Fruit fly (Drosophila melanogaster) whole organism, prepupa: ENCODE measurements around the gene MED15.

ENCODE experiments used
- CG10631 ChIP-seq: fragments of 200-800 bp; sonication (Bioruptor generic); optimal IDR thresholded peaks from 2 replicates; lab custom pipeline; 2016; ENCODE audit warnings: missing biosample characterization, missing genetic modification characterization
- CG10669 ChIP-seq: fragments of 200-800 bp; sonication (Bioruptor generic); optimal IDR thresholded peaks from 3 replicates; lab custom pipeline; 2018; ENCODE audit warnings: missing biosample characterization, mild to moderate bottlenecking, missing genetic modification characterization, moderate library complexity
- CG11762 ChIP-seq: fragments of 200-800 bp; sonication (Bioruptor generic); optimal IDR thresholded peaks from 3 replicates; lab custom pipeline; 2016; ENCODE audit warnings: missing biosample characterization, missing genetic modification characterization; ENCODE audit not compliant: insufficient read depth
- CG11902 ChIP-seq: fragments of 200-800 bp; sonication (Bioruptor generic); optimal IDR thresholded peaks from 3 replicates; lab custom pipeline; 2016; ENCODE audit warnings: missing biosample characterization, missing genetic modification characterization
- CG15336 ChIP-seq: fragments of 200-800 bp; sonication (Bioruptor generic); IDR thresholded peaks from 2 replicates; pipeline ENCODE4 v1.3.6; 2022; ENCODE audit warnings: missing biosample characterization, missing genetic modification characterization
- CG1621 ChIP-seq: fragments of 200-800 bp; sonication (Bioruptor generic); optimal IDR thresholded peaks from 3 replicates; lab custom pipeline; 2018; ENCODE audit warnings: missing biosample characterization, mild to moderate bottlenecking, missing genetic modification characterization
- CG16779 ChIP-seq: fragments of 200-800 bp; sonication (Bioruptor generic); optimal IDR thresholded peaks from 3 replicates; lab custom pipeline; 2017; ENCODE audit warnings: missing biosample characterization, mild to moderate bottlenecking, missing genetic modification characterization
- CG3032 ChIP-seq: fragments of 200-800 bp; optimal IDR thresholded peaks from 2 replicates; lab custom pipeline; 2019; ENCODE audit warnings: missing biosample characterization, mild to moderate bottlenecking, missing genetic modification characterization, moderate library complexity
- CG31627 ChIP-seq: fragments of 200-800 bp; sonication (Bioruptor generic); optimal IDR thresholded peaks from 3 replicates; lab custom pipeline; 2016; ENCODE audit warnings: missing biosample characterization, missing genetic modification characterization
- CG32006 ChIP-seq: fragments of 200-800 bp; sonication (Bioruptor generic); optimal IDR thresholded peaks from 3 replicates; lab custom pipeline; 2017; ENCODE audit warnings: missing biosample characterization, mild to moderate bottlenecking, missing genetic modification characterization
- CG34406 ChIP-seq: fragments of 200-800 bp; sonication (Bioruptor generic); optimal IDR thresholded peaks from 3 replicates; lab custom pipeline; 2016; ENCODE audit warnings: missing biosample characterization, missing genetic modification characterization
- CG3919 ChIP-seq: fragments of 200-800 bp; sonication (Bioruptor generic); optimal IDR thresholded peaks from 3 replicates; lab custom pipeline; 2016; ENCODE audit warnings: missing biosample characterization, missing genetic modification characterization
- CG4318 ChIP-seq: fragments of 200-800 bp; sonication (Bioruptor generic); optimal IDR thresholded peaks from 3 replicates; lab custom pipeline; 2017; ENCODE audit warnings: missing biosample characterization, mild to moderate bottlenecking, missing genetic modification characterization
- CG6163 ChIP-seq: fragments of 200-800 bp; sonication (Bioruptor generic); IDR thresholded peaks from 3 replicates; pipeline ENCODE4 v1.3.6; 2022; ENCODE audit warnings: missing biosample characterization, missing genetic modification characterization
- CG6276 ChIP-seq: fragments of 200-800 bp; sonication (Bioruptor generic); optimal IDR thresholded peaks from 2 replicates; lab custom pipeline; 2017; ENCODE audit warnings: missing biosample characterization, mild to moderate bottlenecking, missing genetic modification characterization
- CG6792 ChIP-seq: fragments of 200-800 bp; sonication (Bioruptor generic); optimal IDR thresholded peaks from 3 replicates; lab custom pipeline; 2016; ENCODE audit warnings: missing biosample characterization, missing genetic modification characterization
- CG6808 ChIP-seq: fragments of 200-800 bp; sonication (Bioruptor generic); optimal IDR thresholded peaks from 3 replicates; lab custom pipeline; 2017; ENCODE audit warnings: missing biosample characterization, missing genetic modification characterization, mild to moderate bottlenecking, moderate library complexity, missing genetic modification reagents
- CG6854 ChIP-seq: fragments of 200-800 bp; sonication (Bioruptor generic); optimal IDR thresholded peaks from 2 replicates; lab custom pipeline; 2017; ENCODE audit warnings: missing biosample characterization, mild to moderate bottlenecking, missing genetic modification characterization
- CG7368 ChIP-seq: fragments of 200-800 bp; sonication (Bioruptor generic); optimal IDR thresholded peaks from 3 replicates; lab custom pipeline; 2016; ENCODE audit warnings: missing biosample characterization, missing genetic modification characterization
- CG8119 ChIP-seq: fragments of 200-800 bp; sonication (Bioruptor generic); IDR thresholded peaks from 3 replicates; pipeline ENCODE4 v1.3.6; 2022; ENCODE audit warnings: missing biosample characterization, missing genetic modification characterization
- CG9139 ChIP-seq: fragments of 200-800 bp; sonication (Bioruptor generic); optimal IDR thresholded peaks from 3 replicates; lab custom pipeline; 2017; ENCODE audit warnings: missing biosample characterization, mild to moderate bottlenecking, missing genetic modification characterization
- Eip75B ChIP-seq: fragments of 200-800 bp; sonication (Bioruptor generic); optimal IDR thresholded peaks from 3 replicates; lab custom pipeline; 2016; ENCODE audit warnings: missing biosample characterization, missing genetic modification characterization
- Eip78C ChIP-seq: fragments of 200-800 bp; sonication (Bioruptor generic); peaks from one replicate; lab custom pipeline; 2016; ENCODE audit warnings: missing biosample characterization, missing genetic modification characterization
- Eip93F ChIP-seq: fragments of 200-800 bp; sonication (Bioruptor generic); optimal IDR thresholded peaks from 2 replicates; lab custom pipeline; 2016; ENCODE audit warnings: missing biosample characterization, mild to moderate bottlenecking, missing genetic modification characterization
- Ets96B ChIP-seq: fragments of 200-800 bp; optimal IDR thresholded peaks from 2 replicates; lab custom pipeline; 2019; ENCODE audit warnings: missing biosample characterization, mild to moderate bottlenecking, missing genetic modification characterization, moderate library complexity
- Gug ChIP-seq: fragments of 200-800 bp; sonication (Bioruptor generic); IDR thresholded peaks from 2 replicates; pipeline ENCODE4 v1.3.6; 2022; ENCODE audit warnings: missing biosample characterization, missing genetic modification characterization
- Hr39 ChIP-seq: fragments of 200-800 bp; sonication (Bioruptor generic); optimal IDR thresholded peaks from 2 replicates; lab custom pipeline; 2016; ENCODE audit warnings: missing biosample characterization, missing genetic modification characterization
- Hr4 ChIP-seq: fragments of 200-800 bp; sonication (Bioruptor generic); optimal IDR thresholded peaks from 3 replicates; lab custom pipeline; 2016; ENCODE audit warnings: missing biosample characterization, missing genetic modification characterization
- Lpt ChIP-seq: fragments of 200-800 bp; sonication (Bioruptor generic); optimal IDR thresholded peaks from 3 replicates; lab custom pipeline; 2016; ENCODE audit warnings: missing biosample characterization, missing genetic modification characterization
- OdsH ChIP-seq: fragments of 200-800 bp; sonication (Bioruptor generic); optimal IDR thresholded peaks from 3 replicates; lab custom pipeline; 2016; ENCODE audit warnings: missing biosample characterization, missing genetic modification characterization
- Smox ChIP-seq: fragments of 200-800 bp; sonication (Bioruptor generic); optimal IDR thresholded peaks from 3 replicates; lab custom pipeline; 2016; ENCODE audit warnings: missing biosample characterization, missing genetic modification characterization
- Sox14 ChIP-seq: fragments of 200-800 bp; sonication (Bioruptor generic); optimal IDR thresholded peaks from 3 replicates; lab custom pipeline; 2016; ENCODE audit warnings: missing biosample characterization, missing genetic modification characterization
- Sox15 ChIP-seq: fragments of 200-800 bp; sonication (Bioruptor generic); optimal IDR thresholded peaks from 3 replicates; lab custom pipeline; 2016; ENCODE audit warnings: missing biosample characterization, missing genetic modification characterization
- achi ChIP-seq: fragments of 200-800 bp; sonication (Bioruptor generic); optimal IDR thresholded peaks from 3 replicates; lab custom pipeline; 2016; ENCODE audit warnings: missing biosample characterization, missing genetic modification characterization
- acj6 ChIP-seq: fragments of 200-800 bp; sonication (Bioruptor generic); optimal IDR thresholded peaks from 3 replicates; lab custom pipeline; 2016; ENCODE audit warnings: missing biosample characterization, missing genetic modification characterization
- cyc ChIP-seq: fragments of 200-800 bp; sonication (Bioruptor generic); optimal IDR thresholded peaks from 3 replicates; lab custom pipeline; 2016; ENCODE audit warnings: missing biosample characterization, missing genetic modification characterization
- dac ChIP-seq: fragments of 200-800 bp; sonication (Bioruptor generic); optimal IDR thresholded peaks from 2 replicates; lab custom pipeline; 2017; ENCODE audit warnings: missing biosample characterization, mild to moderate bottlenecking, missing genetic modification characterization
- dsx ChIP-seq: fragments of 200-800 bp; optimal IDR thresholded peaks from 3 replicates; lab custom pipeline; 2019; ENCODE audit warnings: missing biosample characterization, mild to moderate bottlenecking, missing genetic modification characterization, moderate library complexity; ENCODE audit not compliant: poor library complexity, severe bottlenecking
- eg ChIP-seq: fragments of 200-800 bp; sonication (Bioruptor generic); IDR thresholded peaks from 3 replicates; pipeline ENCODE4 v1.3.6; 2022; ENCODE audit warnings: missing biosample characterization, missing genetic modification characterization
- fd59A ChIP-seq: fragments of 200-800 bp; sonication (Bioruptor generic); optimal IDR thresholded peaks from 2 replicates; lab custom pipeline; 2017; ENCODE audit warnings: missing biosample characterization, mild to moderate bottlenecking, missing genetic modification characterization, missing genetic modification reagents
- fd85E ChIP-seq: fragments of 200-800 bp; sonication (Bioruptor generic); optimal IDR thresholded peaks from 3 replicates; lab custom pipeline; 2016; ENCODE audit warnings: missing biosample characterization, missing genetic modification characterization
- net ChIP-seq: fragments of 200-800 bp; sonication (Bioruptor generic); optimal IDR thresholded peaks from 3 replicates; lab custom pipeline; 2016; ENCODE audit warnings: missing biosample characterization, missing genetic modification characterization
- pdm3 ChIP-seq: fragments of 200-800 bp; sonication (Bioruptor generic); optimal IDR thresholded peaks from 3 replicates; lab custom pipeline; 2016; ENCODE audit warnings: missing biosample characterization, missing genetic modification characterization
- salr ChIP-seq, 2 experiments: fragments of 200-800 bp; sonication (Bioruptor generic); optimal IDR thresholded peaks; 3 replicates each; lab custom pipeline; 2016 to 2018; ENCODE audit warnings: missing biosample characterization in 2 of 2, missing genetic modification characterization in 2 of 2, mild to moderate bottlenecking in 1 of 2
- spab ChIP-seq: fragments of 200-800 bp; sonication (Bioruptor generic); optimal IDR thresholded peaks from 2 replicates; lab custom pipeline; 2017; ENCODE audit warnings: missing biosample characterization, mild to moderate bottlenecking, missing genetic modification characterization, missing genetic modification reagents
- ss ChIP-seq, 2 experiments: fragments of 200-800 bp; sonication (Bioruptor generic); optimal IDR thresholded peaks; 2 replicates in 1 of 2; 3 replicates in 1 of 2; lab custom pipeline; 2017 to 2018; ENCODE audit warnings: mild to moderate bottlenecking in 2 of 2, missing biosample characterization in 2 of 2, missing genetic modification characterization in 2 of 2, moderate library complexity in 1 of 2
- svp ChIP-seq: fragments of 200-800 bp; sonication (Bioruptor generic); peaks from one replicate; lab custom pipeline; 2016; ENCODE audit warnings: missing biosample characterization, missing genetic modification characterization
- topi ChIP-seq: fragments of 200-800 bp; sonication (Bioruptor generic); optimal IDR thresholded peaks from 3 replicates; lab custom pipeline; 2016; ENCODE audit warnings: missing biosample characterization, missing genetic modification characterization

MED15 gene

DNA sequence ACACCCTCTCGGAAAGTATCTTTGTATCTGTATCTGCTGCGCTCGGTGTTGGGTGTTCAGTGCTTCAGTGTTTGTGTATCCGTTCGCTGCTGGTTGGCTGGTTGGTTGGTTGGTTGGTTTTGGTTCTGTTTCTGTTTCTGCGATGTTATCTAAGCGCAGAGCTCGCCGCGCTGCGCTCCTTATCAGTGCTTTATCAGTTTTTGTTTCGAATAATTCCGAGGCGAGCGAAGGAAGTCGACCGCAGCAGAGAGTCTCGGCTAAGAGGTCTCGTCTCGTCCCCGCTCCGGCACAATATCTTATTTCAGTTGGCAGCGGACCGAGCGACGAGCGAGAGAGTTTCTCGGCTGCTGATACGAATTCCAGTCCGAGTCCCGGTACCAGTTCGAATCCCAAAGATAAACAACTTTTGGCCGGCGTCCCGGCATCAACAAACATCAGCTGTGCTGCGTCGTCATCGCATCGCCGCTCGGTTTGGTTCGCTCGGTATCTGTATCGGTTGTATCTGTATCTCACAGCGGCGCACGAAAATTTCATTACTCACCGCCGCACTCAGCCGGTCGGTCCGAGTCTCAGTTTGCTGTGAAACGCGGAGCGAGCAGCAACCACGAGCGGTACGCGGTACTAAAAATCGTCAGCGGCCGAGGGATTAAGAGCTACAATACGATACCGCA lies 50.5 kb downstream of the MED15 start (continued):
- TF ChIP-seq salr (GFP tag; optimal IDR thresholded peaks at IDR 0.05; lab: Kevin White, UChicago): no peak
- TF ChIP-seq CG7368 (GFP tag; lab: Kevin White, UChicago): no peak

DNA sequence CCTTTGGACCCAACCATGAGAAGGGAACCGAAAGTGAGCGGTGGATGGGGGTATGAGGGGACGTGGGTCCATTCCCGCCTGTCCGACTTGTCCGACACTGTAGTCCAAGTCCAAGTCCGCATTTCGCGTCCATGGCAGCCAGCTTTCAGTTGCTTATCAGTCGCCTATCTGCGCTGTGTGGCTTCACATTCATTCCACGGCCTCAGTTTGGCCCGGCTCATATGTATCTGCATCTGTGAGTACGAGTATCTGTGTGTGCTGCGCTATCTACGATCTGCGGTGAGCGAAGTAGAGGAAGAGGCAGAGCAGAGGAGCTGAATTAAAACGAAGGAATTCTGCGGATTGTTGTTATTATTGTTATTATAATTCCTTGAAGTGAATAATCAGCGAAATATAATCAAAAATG lies 51.7 kb downstream of the MED15 start:
- peak; percentile 69 for TF ChIP-seq CG9139 (GFP tag; lab: Kevin White, UChicago)
- TF ChIP-seq achi (GFP tag; lab: Kevin White, UChicago): no peak
- TF ChIP-seq CG34406 (GFP tag; lab: Kevin White, UChicago): no peak
- TF ChIP-seq cyc: no peak
- TF ChIP-seq CG8119 (GFP tag; lab: Robert Waterston, UW): peak; percentile 43; the same call in 2 of the 3 replicates
- peak; percentile 20 for TF ChIP-seq Hr4 (GFP tag; lab: Kevin White, UChicago)
- no peak for TF ChIP-seq fd85E (GFP tag; lab: Kevin White, UChicago)
- peak; percentile 4 for TF ChIP-seq CG7368 (GFP tag; lab: Kevin White, UChicago)
- TF ChIP-seq CG3032 (tag; lab: Kevin White, UChicago): peak; percentile 5
- TF ChIP-seq CG1621 (tag; lab: Kevin White, UChicago): peak; percentile 69
- TF ChIP-seq CG6792: no peak
- TF ChIP-seq dac (GFP tag; lab: Kevin White, UChicago): no peak
- TF ChIP-seq CG6163 (GFP tag; lab: Robert Waterston, UW): peak; percentile 49; the same call in 2 of the 3 replicates
- no peak for TF ChIP-seq fd59A (GFP tag; lab: Kevin White, UChicago)
- peak; percentile 70 for TF ChIP-seq CG6276
- peak; percentile 55 for TF ChIP-seq spab (GFP tag; lab: Kevin White, UChicago)
- peak; percentile 10 for TF ChIP-seq OdsH (GFP tag; lab: Kevin White, UChicago)
- peak; percentile 60 for TF ChIP-seq CG16779 (tag; lab: Kevin White, UChicago)
- peak; percentile 47 for TF ChIP-seq CG32006 (GFP tag; lab: Kevin White, UChicago)
- TF ChIP-seq CG4318 (GFP tag; lab: Kevin White, UChicago): no peak
- no peak for TF ChIP-seq Smox (GFP tag; lab: Kevin White, UChicago)
- TF ChIP-seq CG6808 (GFP tag; lab: Kevin White, UChicago): peak; percentile 68
- TF ChIP-seq CG10631: no peak
- peak; percentile 31 for TF ChIP-seq Lpt (GFP tag; lab: Kevin White, UChicago)
- no peak for TF ChIP-seq CG11902 (GFP tag; lab: Kevin White, UChicago)
- TF ChIP-seq Hr39 (GFP tag; lab: Kevin White, UChicago): no peak
- TF ChIP-seq net: peak; percentile 8
- TF ChIP-seq CG31627 (GFP tag; lab: Kevin White, UChicago): no peak
- TF ChIP-seq Eip75B (GFP tag; lab: Kevin White, UChicago): no peak
- TF ChIP-seq ss (GFP tag; optimal IDR thresholded peaks at IDR 0.05; lab: Kevin White, UChicago): peak; percentile 79 to 82
- peak; percentile 31 for TF ChIP-seq CG3919 (GFP tag; lab: Kevin White, UChicago)
- no peak for TF ChIP-seq Eip93F (GFP tag; lab: Kevin White, UChicago)
- TF ChIP-seq eg (GFP tag; lab: Robert Waterston, UW): 0 out of 3 replicates have a peak, but pooled peaks have one; percentile 51
- TF ChIP-seq pdm3 (GFP tag; lab: Kevin White, UChicago): no peak
- TF ChIP-seq CG15336: 0 out of 2 replicates have a peak, but pooled peaks have one; percentile 38
- peak; percentile 97 for TF ChIP-seq svp
- TF ChIP-seq Ets96B (tag; lab: Kevin White, UChicago): peak; percentile 13
- peak; percentile 35 for TF ChIP-seq CG10669 (GFP tag; lab: Kevin White, UChicago)
- peak; percentile 13 for TF ChIP-seq Sox14 (GFP tag; lab: Kevin White, UChicago)
- peak; percentile 52 for TF ChIP-seq dsx (GFP tag; lab: Kevin White, UChicago)
- TF ChIP-seq Eip78C (GFP tag; lab: Kevin White, UChicago): peak; percentile 66
- peak in 1 of 2 experiments; percentile 29 for TF ChIP-seq salr (GFP tag; optimal IDR thresholded peaks at IDR 0.05; lab: Kevin White, UChicago)
- TF ChIP-seq topi: no peak
- TF ChIP-seq acj6 (GFP tag; lab: Kevin White, UChicago): no peak
- 0 out of 2 replicates have a peak, but pooled peaks have one; percentile 24 for TF ChIP-seq Gug
- no peak for TF ChIP-seq Sox15
- peak; percentile 46 for TF ChIP-seq CG6854 (GFP tag; lab: Kevin White, UChicago)
- no peak for TF ChIP-seq CG11762 (GFP tag; lab: Kevin White, UChicago)
